Worm (Caenorhabditis elegans) whole organism, midembryonic: Measurements from ENCODE around the gene F45D11.14.
"Not testable (repeated sequence)": the region's sequence is repeated elsewhere in the genome, so short reads cannot be mapped to it uniquely, and the experiment has no call there.

Source experiments
- T22C8.4 ChIP-seq: fragments of 200-800 bp; sonication (Bioruptor generic); IDR thresholded peaks from 2 replicates; pipeline ENCODE4 v1.3.6; 2022; ENCODE audit warnings: missing genetic modification characterization, missing compliant biosample characterization
- cog-1 ChIP-seq: sonication (generic microtip); optimal IDR thresholded peaks from 2 replicates; lab custom pipeline; 2016; ENCODE audit warnings: missing genetic modification characterization, missing compliant biosample characterization
- flt-1 ChIP-seq: fragments of 200-800 bp; sonication (Bioruptor generic); IDR thresholded peaks from 2 replicates; pipeline ENCODE4 v1.3.6; 2022; ENCODE audit warnings: missing genetic modification characterization, missing compliant biosample characterization
- klf-2 ChIP-seq: fragments of 200-800 bp; sonication (Bioruptor generic); conservative IDR thresholded peaks from 2 replicates; pipeline ENCODE4 v1.3.6; 2022; ENCODE audit warnings: missing genetic modification reagents, missing genetic modification characterization, missing compliant biosample characterization
- med-1 ChIP-seq: sonication (generic microtip); optimal IDR thresholded peaks from 2 replicates; lab custom pipeline; 2017; ENCODE audit warnings: missing genetic modification characterization, mild to moderate bottlenecking, missing compliant biosample characterization, antibody characterized with exemption, missing genetic modification reagents; ENCODE audit not compliant: insufficient read depth
- ref-1 ChIP-seq: fragments of 200-800 bp; sonication (Bioruptor generic); conservative IDR thresholded peaks from 2 replicates; pipeline ENCODE4 v1.3.6; 2022; ENCODE audit warnings: missing genetic modification reagents, missing genetic modification characterization, missing compliant biosample characterization
- tab-1 ChIP-seq: fragments of 200-800 bp; sonication (Bioruptor generic); IDR thresholded peaks from 2 replicates; pipeline ENCODE4 v1.3.6; 2022; ENCODE audit warnings: missing genetic modification characterization, missing compliant biosample characterization
- ztf-23 ChIP-seq: fragments of 200-800 bp; sonication (Bioruptor generic); IDR thresholded peaks from 2 replicates; pipeline ENCODE4 v1.3.6; 2022; ENCODE audit warnings: missing genetic modification reagents, missing genetic modification characterization, missing compliant biosample characterization
- ztf-29 ChIP-seq: fragments of 200-800 bp; sonication (Bioruptor generic); IDR thresholded peaks from 2 replicates; pipeline ENCODE4 v1.3.6; 2022; ENCODE audit warnings: missing genetic modification reagents, missing genetic modification characterization, missing compliant biosample characterization

The F45D11.14 gene

ce11 chrII:973999-974398 lies 32.3 kb downstream of the F45D11.14 start, which contains the start of gene fbxc-14:
TSS of gene fbxc-14 (plus strand) at chrII:974299.
- TF ChIP-seq T22C8.4 (GFP tag; lab: Robert Waterston, UW) (no peak), flt-1 (GFP tag; lab: Robert Waterston, UW) (no peak), ztf-23 (GFP tag; lab: Robert Waterston, UW) (no peak), tab-1 (GFP tag; lab: Robert Waterston, UW) (no peak), ztf-29 (GFP tag; lab: Robert Waterston, UW) (no peak), klf-2 (GFP tag; lab: Robert Waterston, UW) (no peak), ref-1 (GFP tag; lab: Robert Waterston, UW) (no peak), med-1 (GFP tag; lab: Kevin White, UChicago) (no peak), cog-1 (no peak)

- no peak for TF ChIP-seq cog-1
- no peak for TF ChIP-seq flt-1 (GFP tag; lab: Robert Waterston, UW)
- TF ChIP-seq ztf-29 (GFP tag; lab: Robert Waterston, UW) = no peak
- TF ChIP-seq ztf-23 (GFP tag; lab: Robert Waterston, UW) = no peak
- no peak for TF ChIP-seq med-1 (GFP tag; lab: Kevin White, UChicago)
- TF ChIP-seq tab-1 (GFP tag; lab: Robert Waterston, UW) = no peak
- TF ChIP-seq T22C8.4 (GFP tag; lab: Robert Waterston, UW) = no peak
- TF ChIP-seq ref-1 (GFP tag; lab: Robert Waterston, UW) = no peak
Measured at ce11 chrII:972850-973249, 33.4 kb downstream of the F45D11.14 start, which contains the start of gene C32B5.15. TSS of gene C32B5.15 (minus strand) at chrII:972950.

- not testable (repeated sequence) for TF ChIP-seq med-1 (GFP tag; lab: Kevin White, UChicago); ref-1 (GFP tag; lab: Robert Waterston, UW); ztf-23 (GFP tag; lab: Robert Waterston, UW)
Measured at ce11 chrII:968106-968505, 38.2 kb downstream of the F45D11.14 start, which contains the start of gene C32B5.6. TSS of gene C32B5.6 (plus strand) at chrII:968406.

ce11 chrII:966962-967361 lies 39.3 kb downstream of the F45D11.14 start, which contains the start of gene fbxc-18:
TSS of gene fbxc-18 (minus strand) at chrII:967062.
- TF ChIP-seq cog-1; ref-1 (GFP tag; lab: Robert Waterston, UW); tab-1 (GFP tag; lab: Robert Waterston, UW): not testable (repeated sequence)

ce11 chrII:961961-962360 lies 44.3 kb downstream of the F45D11.14 start, which contains the start of gene C32B5.13:
TSS of gene C32B5.13 (minus strand) at chrII:962061.
- TF ChIP-seq flt-1 (GFP tag; lab: Robert Waterston, UW) (no peak), klf-2 (GFP tag; lab: Robert Waterston, UW) (no peak), tab-1 (GFP tag; lab: Robert Waterston, UW) (no peak)

ce11 chrII:960218-960617 lies 46.1 kb downstream of the F45D11.14 start, which contains the start of the genes C32B5.18 and C32B5.7:
TSS of gene C32B5.18 (plus strand) at chrII:960518.
TSS of gene C32B5.7 (plus strand) at chrII:960528.
- no peak for TF ChIP-seq klf-2 (GFP tag; lab: Robert Waterston, UW)
- no peak for TF ChIP-seq med-1 (GFP tag; lab: Kevin White, UChicago)
- TF ChIP-seq ztf-23 (GFP tag; lab: Robert Waterston, UW) = no peak
- TF ChIP-seq ref-1 (GFP tag; lab: Robert Waterston, UW) = no peak
- no peak for TF ChIP-seq cog-1
- TF ChIP-seq ztf-29 (GFP tag; lab: Robert Waterston, UW) = no peak
- TF ChIP-seq tab-1 (GFP tag; lab: Robert Waterston, UW) = no peak
- TF ChIP-seq flt-1 (GFP tag; lab: Robert Waterston, UW) = no peak

- TF ChIP-seq klf-2 (GFP tag; lab: Robert Waterston, UW) = no peak
- no peak for TF ChIP-seq med-1 (GFP tag; lab: Kevin White, UChicago)
- TF ChIP-seq ztf-23 (GFP tag; lab: Robert Waterston, UW) = no peak
- no peak for TF ChIP-seq tab-1 (GFP tag; lab: Robert Waterston, UW)
Measured at ce11 chrII:958618-959017, 47.7 kb downstream of the F45D11.14 start, which contains the start of gene sdz-4. TSS of gene sdz-4 (plus strand) at chrII:958918.

ce11 chrII:954626-955025 lies 51.6 kb downstream of the F45D11.14 start, which contains the start of gene fbxc-7:
TSS of gene fbxc-7 (plus strand) at chrII:954926.
- TF ChIP-seq klf-2, ztf-29, T22C8.4 (GFP tag; lab: Robert Waterston, UW): not testable (repeated sequence)
